Fruit fly (Drosophila melanogaster) whole organism, adult: ENCODE measurements around the gene per.

Experiments used
- CG33017 ChIP-seq: fragments of 200-800 bp; sonication (Bioruptor generic); optimal IDR thresholded peaks from 2 replicates; lab custom pipeline; 2018; ENCODE audit warnings: missing biosample characterization, mild to moderate bottlenecking, missing genetic modification characterization, moderate library complexity
- CG7045 ChIP-seq: fragments of 200-800 bp; sonication (Bioruptor generic); optimal IDR thresholded peaks from 2 replicates; lab custom pipeline; 2017; ENCODE audit warnings: missing biosample characterization, mild to moderate bottlenecking, missing genetic modification characterization
- CG7101 ChIP-seq: fragments of 200-800 bp; sonication (Bioruptor generic); optimal IDR thresholded peaks from 2 replicates; lab custom pipeline; 2018; ENCODE audit warnings: missing biosample characterization, mild to moderate bottlenecking, missing genetic modification characterization, moderate library complexity
- Clk ChIP-seq: fragments of 200-800 bp; sonication (Bioruptor generic); optimal IDR thresholded peaks from 2 replicates; lab custom pipeline; 2017; ENCODE audit warnings: missing biosample characterization, missing genetic modification characterization
- bab1 ChIP-seq: fragments of 200-800 bp; sonication (Bioruptor generic); optimal IDR thresholded peaks from 3 replicates; lab custom pipeline; 2019; ENCODE audit warnings: missing biosample characterization, mild to moderate bottlenecking, missing genetic modification characterization, moderate library complexity
- kay ChIP-seq: fragments of 200-800 bp; sonication (Bioruptor generic); peaks from one replicate; lab custom pipeline; 2016; ENCODE audit warnings: missing biosample characterization, missing genetic modification characterization, borderline replicate concordance
- ovo ChIP-seq: fragments of 200-800 bp; sonication (Bioruptor generic); optimal IDR thresholded peaks from 2 replicates; lab custom pipeline; 2016; ENCODE audit warnings: missing biosample characterization, missing genetic modification characterization
- pad ChIP-seq: fragments of 200-800 bp; sonication (Bioruptor generic); optimal IDR thresholded peaks from 3 replicates; lab custom pipeline; 2017; ENCODE audit warnings: missing biosample characterization, missing genetic modification characterization, mild to moderate bottlenecking, moderate library complexity, missing genetic modification reagents

DNA sequence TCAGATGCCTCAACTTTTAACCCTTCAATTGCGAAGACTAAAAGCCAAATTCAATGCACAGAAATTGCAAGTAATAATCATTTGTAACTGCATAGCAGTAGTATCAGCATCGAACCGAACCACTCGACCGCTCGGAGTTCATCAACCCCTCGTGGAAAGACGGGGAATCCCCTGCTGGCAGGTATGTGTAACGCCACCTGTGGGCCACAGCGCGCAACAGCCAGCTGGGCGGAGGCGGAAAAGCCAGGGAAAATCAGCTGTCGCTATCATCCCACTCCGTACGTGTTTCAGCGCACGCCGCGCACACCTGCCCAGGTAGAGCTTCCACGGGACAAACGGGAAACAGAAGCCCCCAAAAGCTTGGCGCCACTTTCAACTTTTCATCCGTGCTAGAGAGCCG lies 938 bp upstream of the per start:
- TF ChIP-seq bab1 (GFP tag; lab: Kevin White, UChicago) (no peak), CG7045 (GFP tag; lab: Kevin White, UChicago) (no peak), Clk (GFP tag; lab: Kevin White, UChicago) (no peak), ovo (GFP tag; lab: Kevin White, UChicago) (no peak), CG7101 (tag; lab: Kevin White, UChicago) (no peak), pad (GFP tag; lab: Kevin White, UChicago) (no peak), CG33017 (no peak), kay (GFP tag; lab: Kevin White, UChicago) (no peak)
